Worm (Caenorhabditis elegans): ENCODE measurements around the gene F57B9.8.

F57B9.8 gene

DNA sequence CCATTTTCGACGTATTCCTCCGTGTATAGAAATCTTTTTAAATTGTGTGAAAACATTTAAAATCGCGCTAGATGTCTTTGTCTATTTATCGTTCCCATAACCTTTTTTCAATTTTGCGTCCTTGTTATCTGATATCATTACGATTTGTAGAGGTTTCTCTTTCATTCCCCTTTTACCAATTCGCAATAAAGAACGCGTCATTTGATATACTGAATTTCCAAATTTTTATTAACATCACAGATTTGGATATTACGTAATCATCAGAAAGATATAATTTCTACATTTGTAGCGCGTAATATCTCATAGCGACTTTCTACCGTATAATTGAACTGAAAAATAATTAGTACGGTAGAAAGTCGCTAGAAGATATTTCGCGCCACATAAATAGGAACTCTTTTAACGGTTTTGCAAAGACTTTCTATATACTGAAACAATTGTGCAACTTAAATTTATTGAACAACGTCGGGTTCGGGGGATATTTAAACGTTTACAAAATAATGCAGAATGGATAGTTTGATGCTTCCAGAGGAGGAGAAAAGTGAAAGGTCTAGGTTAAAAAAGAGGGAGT lies 23.6 kb upstream of the F57B9.8 start (continued):
- no peak for TF ChIP-seq dve-1 (tag; optimal IDR thresholded peaks at IDR 0.05; ENCODE audit: insufficient read depth)
- TF ChIP-seq nhr-237 (tag; optimal IDR thresholded peaks at IDR 0.05) = no peak
- TF ChIP-seq unc-62 (GFP tag; optimal IDR thresholded peaks at IDR 0.05 in 1 of 2) = no peak
- no peak for TF ChIP-seq unc-62 (tag; optimal IDR thresholded peaks at IDR 0.05)
- 0 out of 2 replicates have a peak, but pooled peaks have one; percentile 28 for TF ChIP-seq Y75B8A.6 (GFP tag; IDR thresholded peaks at IDR 0.05)
- TF ChIP-seq fos-1 (tag; optimal IDR thresholded peaks at IDR 0.05) = no peak
- no peak for TF ChIP-seq zfp-2 (tag; optimal IDR thresholded peaks at IDR 0.05)
- no peak for TF ChIP-seq dmd-8 (GFP tag; IDR thresholded peaks at IDR 0.05)
- no peak for TF ChIP-seq hif-1 (tag; optimal IDR thresholded peaks at IDR 0.05)
- no peak for TF ChIP-seq F10B5.3 (tag; optimal IDR thresholded peaks at IDR 0.05)
- no peak for TF ChIP-seq saeg-2 (GFP tag; IDR thresholded peaks at IDR 0.05)
- no peak for TF ChIP-seq dmd-9 (GFP tag; IDR thresholded peaks at IDR 0.05)
- TF ChIP-seq D1046.2 (GFP tag; IDR thresholded peaks at IDR 0.05) = no peak
- no peak for TF ChIP-seq snpc-1.2 (GFP tag; IDR thresholded peaks at IDR 0.05)
- 0 out of 2 replicates have a peak, but pooled peaks have one; percentile 39 for TF ChIP-seq Y48G9A.11 (GFP tag; IDR thresholded peaks at IDR 0.05)
- TF ChIP-seq pha-4 (GFP tag; IDR thresholded peaks at IDR 0.05) = peak; percentile 53; the same call in 1 of the 2 replicates
- no peak for TF ChIP-seq pha-4 (tag; optimal IDR thresholded peaks at IDR 0.05)
- no peak for TF ChIP-seq jun-1 (tag; optimal IDR thresholded peaks at IDR 0.05)
- TF ChIP-seq lir-3 (tag; optimal IDR thresholded peaks at IDR 0.05) = no peak
- TF ChIP-seq mep-1 (tag; optimal IDR thresholded peaks at IDR 0.05) = peak; percentile 37

- no peak for TF ChIP-seq dpl-1 (GFP tag; optimal IDR thresholded peaks at IDR 0.05)
- TF ChIP-seq unc-62 (GFP tag; optimal IDR thresholded peaks at IDR 0.05 in 1 of 2) = peak in 1 of 2 experiments; percentile 95
- no peak for TF ChIP-seq unc-62 (tag; optimal IDR thresholded peaks at IDR 0.05)
- no peak for TF ChIP-seq daf-16 (GFP tag; optimal IDR thresholded peaks at IDR 0.05)
- no peak for TF ChIP-seq daf-16 (tag; optimal IDR thresholded peaks at IDR 0.05)
- TF ChIP-seq lin-39 (tag; optimal IDR thresholded peaks at IDR 0.05) = no peak
Observed at ce11 chrIII:6955766-6956165, 20.6 kb upstream of the F57B9.8 start.

DNA sequence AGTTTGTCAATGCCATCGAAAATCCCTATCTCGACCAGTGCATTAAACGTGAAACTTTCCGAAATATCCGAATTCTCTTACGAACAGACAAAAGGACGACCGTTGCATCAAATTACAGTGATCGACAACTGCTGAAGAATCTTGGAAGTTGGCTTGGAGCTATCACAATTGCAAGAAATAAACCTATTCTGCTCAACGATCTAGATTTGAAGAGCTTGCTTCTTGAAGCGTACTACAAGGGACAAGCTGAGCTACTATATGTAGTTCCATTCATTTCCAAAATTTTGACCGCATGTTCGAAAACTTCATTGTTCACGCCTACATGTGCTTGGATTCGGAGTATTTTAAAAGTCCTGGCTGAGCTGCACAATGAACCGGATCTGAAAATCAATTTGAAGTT lies 18.9 kb upstream of the F57B9.8 start:
- TF ChIP-seq spr-1 (tag; optimal IDR thresholded peaks at IDR 0.05) = no peak
- no peak for TF ChIP-seq pha-4 (GFP tag; IDR thresholded peaks at IDR 0.05)
- no peak for TF ChIP-seq pha-4 (tag; optimal IDR thresholded peaks at IDR 0.05)
- TF ChIP-seq attf-4 (tag; optimal IDR thresholded peaks at IDR 0.05) = no peak
- TF ChIP-seq dmd-9 (GFP tag; IDR thresholded peaks at IDR 0.05) = no peak
- TF ChIP-seq daf-19 (GFP tag; conservative IDR thresholded peaks at IDR 0.05) = no peak
- TF ChIP-seq nhr-6 (tag; optimal IDR thresholded peaks at IDR 0.05) = no peak
- TF ChIP-seq aha-1 (tag) = peak; percentile 95
- peak in 1 of 2 experiments; percentile 85 for TF ChIP-seq unc-62 (GFP tag; optimal IDR thresholded peaks at IDR 0.05 in 1 of 2)
- no peak for TF ChIP-seq unc-62 (tag; optimal IDR thresholded peaks at IDR 0.05)
- TF ChIP-seq arid-1 (GFP tag; conservative IDR thresholded peaks at IDR 0.05) = no peak

DNA sequence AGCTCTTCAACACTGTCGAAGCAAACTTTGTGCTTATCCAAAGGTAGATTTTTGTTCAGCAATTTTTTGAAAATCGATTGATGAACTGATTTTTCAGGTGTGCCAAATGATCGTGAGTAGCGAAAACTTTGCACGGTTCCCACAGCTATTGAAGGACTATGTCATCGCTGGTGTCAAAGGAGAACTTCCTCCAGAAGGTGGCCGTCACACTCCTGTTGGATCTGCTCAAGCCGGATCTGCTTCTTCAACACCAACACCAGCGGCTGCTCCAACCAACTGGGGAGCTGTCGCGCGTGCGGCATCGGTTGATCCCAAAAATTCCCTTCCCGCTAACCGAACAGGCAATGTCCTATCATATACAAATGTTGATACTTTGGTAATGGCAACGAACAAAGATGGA lies 18.3 kb upstream of the F57B9.8 start:
- no peak for TF ChIP-seq ceh-28 (tag; optimal IDR thresholded peaks at IDR 0.05)
- TF ChIP-seq set-16 (GFP tag; IDR thresholded peaks at IDR 0.05) = peak; percentile 43; the same call in 1 of the 2 replicates

DNA sequence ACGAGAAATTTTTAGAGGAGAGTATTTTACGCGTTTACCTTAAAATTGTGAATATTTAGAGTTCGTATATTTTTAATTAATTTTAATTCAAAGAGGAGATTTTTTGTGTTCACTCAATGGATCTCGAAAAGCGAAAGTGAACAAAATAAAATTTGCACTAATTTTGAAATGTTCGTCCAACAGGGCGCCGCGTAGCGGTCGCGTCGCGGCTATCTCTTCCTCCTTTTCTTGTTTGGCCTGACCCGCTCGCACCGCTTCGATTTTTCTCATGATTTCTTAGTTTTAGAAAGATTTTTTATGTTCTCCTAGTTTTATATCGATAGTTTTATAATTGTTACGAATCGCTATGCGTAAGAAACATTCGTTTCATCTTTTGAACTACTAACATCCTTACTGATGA lies 16.3 kb upstream of the F57B9.8 start:
- TF ChIP-seq ama-1 (optimal IDR thresholded peaks at IDR 0.05) (no peak), lsy-2 (tag; optimal IDR thresholded peaks at IDR 0.05) (peak in 1 of 2 experiments; percentile 49), dpl-1 (GFP tag; optimal IDR thresholded peaks at IDR 0.05) (peak; percentile 31), hlh-30 (tag; optimal IDR thresholded peaks at IDR 0.05; ENCODE audit: insufficient read depth) (peak; percentile 4)

Measured in whole organism, L4 larva.